Fruit fly (Drosophila melanogaster) whole organism, embryonic: ENCODE results near the gene CG10576.

Source experiments
- B-H1 ChIP-seq: fragments of 200-800 bp; sonication (Bioruptor generic); IDR thresholded peaks from 3 replicates; pipeline ENCODE4 v1.3.6; 2022; ENCODE audit warnings: missing biosample characterization, missing genetic modification characterization
- CG14965 ChIP-seq: fragments of 200-800 bp; sonication (Bioruptor generic); optimal IDR thresholded peaks from 2 replicates; lab custom pipeline; 2016; ENCODE audit warnings: missing biosample characterization, missing genetic modification characterization, borderline replicate concordance
- CG15479 ChIP-seq: fragments of 200-800 bp; sonication (Bioruptor generic); optimal IDR thresholded peaks from 3 replicates; lab custom pipeline; 2019; ENCODE audit warnings: missing biosample characterization, mild to moderate bottlenecking, missing genetic modification characterization, moderate library complexity
- CG42726 ChIP-seq: fragments of 200-800 bp; sonication (Bioruptor generic); IDR thresholded peaks from 2 replicates; pipeline ENCODE4 v1.3.6; 2022; ENCODE audit warnings: missing biosample characterization, missing genetic modification characterization; ENCODE audit not compliant: partially characterized antibody
- CoRest ChIP-seq: fragments of 200-800 bp; sonication (Bioruptor generic); optimal IDR thresholded peaks from 3 replicates; lab custom pipeline; 2018; ENCODE audit warnings: missing biosample characterization, mild to moderate bottlenecking, missing genetic modification characterization, moderate library complexity
- Dek ChIP-seq: fragments of 200-800 bp; sonication (Bioruptor generic); optimal IDR thresholded peaks from 3 replicates; lab custom pipeline; 2019; ENCODE audit warnings: missing biosample characterization, mild to moderate bottlenecking, missing genetic modification characterization, moderate library complexity
- E2f2 ChIP-seq: fragments of 200-800 bp; sonication (Bioruptor generic); IDR thresholded peaks from 2 replicates; pipeline ENCODE4 v1.3.6; 2022; ENCODE audit warnings: missing biosample characterization, missing genetic modification characterization
- ERR ChIP-seq: fragments of 200-800 bp; sonication (Bioruptor generic); optimal IDR thresholded peaks from 2 replicates; lab custom pipeline; 2016; ENCODE audit warnings: missing biosample characterization, missing genetic modification characterization
- Hr78 ChIP-seq, 2 experiments: fragments of 200-800 bp in 1 of 2; fragments of >200 bp in 1 of 2; sonication (Bioruptor generic) in 1 of 2; optimal IDR thresholded peaks; 2 replicates each; lab custom pipeline; 2017 to 2019; ENCODE audit warnings: missing biosample characterization in 2 of 2, missing genetic modification characterization in 2 of 2, mild to moderate bottlenecking in 1 of 2, moderate library complexity in 1 of 2
- dan ChIP-seq: fragments of 200-800 bp; sonication (Bioruptor generic); IDR thresholded peaks from 2 replicates; pipeline ENCODE4 v1.3.6; 2022; ENCODE audit warnings: missing biosample characterization, missing genetic modification characterization
- disco-r ChIP-seq: fragments of 200-800 bp; sonication (Bioruptor generic); optimal IDR thresholded peaks from 2 replicates; lab custom pipeline; 2016; ENCODE audit warnings: missing biosample characterization, missing genetic modification characterization
- exex ChIP-seq: fragments of 200-800 bp; sonication (Bioruptor generic); optimal IDR thresholded peaks from 4 replicates; lab custom pipeline; 2018; ENCODE audit warnings: missing biosample characterization, mild to moderate bottlenecking, missing genetic modification characterization, moderate library complexity
- phol ChIP-seq: fragments of 200-800 bp; sonication (Bioruptor generic); optimal IDR thresholded peaks from 3 replicates; lab custom pipeline; 2018; ENCODE audit warnings: missing biosample characterization, mild to moderate bottlenecking, missing genetic modification characterization, moderate library complexity
- psq ChIP-seq: fragments of 200-800 bp; sonication (Bioruptor generic); optimal IDR thresholded peaks from 2 replicates; lab custom pipeline; 2017; ENCODE audit warnings: missing biosample characterization, missing genetic modification characterization

dm6 chr3L:5753605-5754365 lies 11.7 kb downstream of the CG10576 start:
- TF ChIP-seq CG15479 (no peak), psq (no peak), E2f2 (GFP tag; lab: Robert Waterston, UW) (peak; percentile 7; the same call in 1 of the 2 replicates), dan (no peak), Hr78 (GFP tag; optimal IDR thresholded peaks at IDR 0.05; lab: Kevin White, UChicago) (peak in 1 of 2 experiments; percentile 47), CoRest (no peak), disco-r (GFP tag; lab: Kevin White, UChicago) (no peak), B-H1 (GFP tag; lab: Robert Waterston, UW) (no peak), CG42726 (GFP tag; lab: Robert Waterston, UW) (no peak), ERR (GFP tag; lab: Kevin White, UChicago) (no peak), CG14965 (no peak), phol (no peak), Dek (no peak), exex (no peak)
